Worm (Caenorhabditis elegans): Measurements from ENCODE around the gene F23B12.1.

- TF ChIP-seq nhr-10 (tag; optimal IDR thresholded peaks at IDR 0.05) (no peak), skn-1 (tag; optimal IDR thresholded peaks at IDR 0.05) (no peak), aly-2 (tag; optimal IDR thresholded peaks at IDR 0.05) (no peak), php-3 (GFP tag; IDR thresholded peaks at IDR 0.05) (no peak), jun-1 (tag; optimal IDR thresholded peaks at IDR 0.05) (no peak), snpc-4 (tag; optimal IDR thresholded peaks at IDR 0.05) (no peak), pha-4 (GFP tag; IDR thresholded peaks at IDR 0.05) (no peak), pha-4 (tag; optimal IDR thresholded peaks at IDR 0.05) (no peak), daf-16 (GFP tag; optimal IDR thresholded peaks at IDR 0.05) (no peak), daf-16 (tag; optimal IDR thresholded peaks at IDR 0.05) (no peak), ceh-28 (tag; optimal IDR thresholded peaks at IDR 0.05) (no peak), nhr-11 (tag; optimal IDR thresholded peaks at IDR 0.05) (no peak), daf-12 (tag; optimal IDR thresholded peaks at IDR 0.05) (no peak)
Measured at ce11 chrV:14437355-14437754, 8.4 kb downstream of the F23B12.1 start.

Measured in whole organism, L4 larva.